Worm (Caenorhabditis elegans) whole organism, L4 larva: ENCODE data around the gene srm-4.
A peak's percentile ranks its signal among the peaks of the same experiment; 100 is the strongest.

ENCODE experiments used
- F37D6.2 ChIP-seq: sonication (generic microtip); optimal IDR thresholded peaks from 2 replicates; lab custom pipeline; 2016; ENCODE audit warnings: mild to moderate bottlenecking, missing genetic modification characterization, missing compliant biosample characterization
- F49E8.2 ChIP-seq: sonication (generic microtip); optimal IDR thresholded peaks from 2 replicates; lab custom pipeline; 2016; ENCODE audit warnings: missing compliant biosample characterization, mild to moderate bottlenecking, missing genetic modification characterization, borderline replicate concordance
- Y105C5A.15 ChIP-seq: fragments of 200-800 bp; sonication (Bioruptor generic); IDR thresholded peaks from 2 replicates; pipeline ENCODE4 v1.3.6; 2022; ENCODE audit warnings: missing genetic modification characterization, missing compliant biosample characterization
- Y48G9A.11 ChIP-seq: fragments of 200-800 bp; sonication (Bioruptor generic); IDR thresholded peaks from 2 replicates; pipeline ENCODE4 v1.3.6; 2022; ENCODE audit warnings: missing genetic modification reagents, missing genetic modification characterization, missing compliant biosample characterization
- Y75B8A.6 ChIP-seq: fragments of 200-800 bp; sonication (Bioruptor generic); IDR thresholded peaks from 2 replicates; pipeline ENCODE4 v1.3.6; 2022; ENCODE audit warnings: missing genetic modification reagents, missing genetic modification characterization, missing compliant biosample characterization
- ZK337.2 ChIP-seq: fragments of 200-800 bp; sonication (Bioruptor generic); IDR thresholded peaks from 2 replicates; pipeline ENCODE4 v1.3.6; 2022; ENCODE audit warnings: missing genetic modification reagents, missing genetic modification characterization, missing compliant biosample characterization
- aly-2 ChIP-seq: sonication (generic microtip); optimal IDR thresholded peaks from 2 replicates; lab custom pipeline; 2018; ENCODE audit warnings: missing biosample characterization, missing genetic modification characterization
- ama-1 ChIP-seq: fragments of 150-350 bp; optimal IDR thresholded peaks from 2 replicates; lab custom pipeline; 2014; ENCODE audit warnings: inconsistent platforms, mixed read lengths
- ceh-28 ChIP-seq: fragments of 150-350 bp; optimal IDR thresholded peaks from 2 replicates; lab custom pipeline; 2014; ENCODE audit warnings: missing biosample characterization, missing genetic modification reagents, missing genetic modification characterization
- ceh-44 ChIP-seq: fragments of 200-800 bp; sonication (Bioruptor generic); IDR thresholded peaks from 2 replicates; pipeline ENCODE4 v1.3.6; 2022; ENCODE audit warnings: missing genetic modification reagents, missing genetic modification characterization, missing compliant biosample characterization
- ceh-62 ChIP-seq: sonication (generic microtip); optimal IDR thresholded peaks from 2 replicates; lab custom pipeline; 2017; ENCODE audit warnings: missing biosample characterization, missing genetic modification characterization
- ces-1 ChIP-seq: fragments of 150-350 bp; sonication (generic microtip); optimal IDR thresholded peaks from 4 replicates; lab custom pipeline; 2014; ENCODE audit warnings: missing biosample characterization, missing genetic modification reagents, missing genetic modification characterization
- ctbp-1 ChIP-seq: fragments of 200-800 bp; sonication (Bioruptor generic); IDR thresholded peaks from 2 replicates; pipeline ENCODE4 v1.3.6; 2022; ENCODE audit warnings: missing genetic modification reagents, missing genetic modification characterization, missing compliant biosample characterization
- dmd-6 ChIP-seq: fragments of 200-800 bp; sonication (Bioruptor generic); IDR thresholded peaks from 2 replicates; pipeline ENCODE4 v1.3.6; 2022; ENCODE audit warnings: missing genetic modification reagents, missing genetic modification characterization, missing compliant biosample characterization
- dmd-9 ChIP-seq: fragments of 200-800 bp; sonication (Bioruptor generic); IDR thresholded peaks from 2 replicates; pipeline ENCODE4 v1.3.6; 2022; ENCODE audit warnings: missing genetic modification reagents, missing genetic modification characterization, missing compliant biosample characterization
- dve-1 ChIP-seq: sonication (generic microtip); optimal IDR thresholded peaks from 2 replicates; lab custom pipeline; 2017; ENCODE audit warnings: antibody characterized with exemption, mild to moderate bottlenecking, missing genetic modification characterization, missing compliant biosample characterization; ENCODE audit not compliant: insufficient read depth
- hlh-30 ChIP-seq: sonication (generic microtip); optimal IDR thresholded peaks from 2 replicates; lab custom pipeline; 2017; ENCODE audit warnings: antibody characterized with exemption, mild to moderate bottlenecking, missing genetic modification characterization, missing compliant biosample characterization; ENCODE audit not compliant: insufficient read depth
- hmg-1.1 ChIP-seq: fragments of 200-800 bp; sonication (Bioruptor generic); IDR thresholded peaks from 2 replicates; pipeline ENCODE4 v1.3.6; 2022; ENCODE audit warnings: missing genetic modification reagents, missing genetic modification characterization, missing compliant biosample characterization
- jun-1 ChIP-seq: fragments of 150-350 bp; optimal IDR thresholded peaks from 2 replicates; lab custom pipeline; 2014; ENCODE audit warnings: missing biosample characterization, missing genetic modification reagents, missing genetic modification characterization
- lim-7 ChIP-seq: fragments of 200-800 bp; sonication (Bioruptor generic); IDR thresholded peaks from 2 replicates; pipeline ENCODE4 v1.3.6; 2022; ENCODE audit warnings: missing genetic modification characterization, missing compliant biosample characterization
- lin-13 ChIP-seq: fragments of 150-350 bp; optimal IDR thresholded peaks from 2 replicates; lab custom pipeline; 2014; ENCODE audit warnings: missing biosample characterization, missing genetic modification reagents, missing genetic modification characterization
- lin-29 ChIP-seq: fragments of 200-800 bp; sonication (Bioruptor generic); IDR thresholded peaks from 2 replicates; pipeline ENCODE4 v1.3.6; 2022; ENCODE audit warnings: missing genetic modification reagents, missing genetic modification characterization, missing compliant biosample characterization
- lir-3 ChIP-seq: sonication (generic microtip); optimal IDR thresholded peaks from 2 replicates; lab custom pipeline; 2016; ENCODE audit warnings: mild to moderate bottlenecking, missing genetic modification characterization, missing compliant biosample characterization
- lsy-2 ChIP-seq, 2 experiments: fragments of 150-350 bp in 1 of 2; sonication (generic microtip) in 1 of 2; optimal IDR thresholded peaks; 2 replicates each; lab custom pipeline; 2014 to 2017; ENCODE audit warnings: missing biosample characterization in 2 of 2, missing genetic modification characterization in 2 of 2
- madf-5 ChIP-seq, 2 experiments: fragments of 200-800 bp; sonication (Bioruptor generic); IDR thresholded peaks; 2 replicates each; pipeline ENCODE4 v1.3.6; 2022; ENCODE audit warnings: missing compliant biosample characterization in 2 of 2, missing genetic modification characterization in 2 of 2
- mdl-1 ChIP-seq, 2 experiments: fragments of 150-350 bp in 1 of 2; sonication (generic microtip) in 1 of 2; optimal IDR thresholded peaks; 2 replicates each; lab custom pipeline; 2014 to 2017; ENCODE audit warnings: missing biosample characterization in 2 of 2, missing genetic modification characterization in 2 of 2
- mxl-2 ChIP-seq: fragments of 200-800 bp; sonication (Bioruptor generic); conservative IDR thresholded peaks from 2 replicates; pipeline ENCODE4 v1.3.6; 2022; ENCODE audit warnings: missing genetic modification reagents, missing genetic modification characterization, missing compliant biosample characterization
- mxl-3 ChIP-seq: fragments of 200-800 bp; sonication (Bioruptor generic); optimal IDR thresholded peaks from 2 replicates; lab custom pipeline; 2018; ENCODE audit warnings: mild to moderate bottlenecking, missing genetic modification characterization, missing compliant biosample characterization
- nhr-102 ChIP-seq: sonication (generic microtip); optimal IDR thresholded peaks from 2 replicates; lab custom pipeline; 2016; ENCODE audit warnings: mild to moderate bottlenecking, missing genetic modification characterization, moderate library complexity, missing compliant biosample characterization
- nhr-25 ChIP-seq: sonication (generic microtip); optimal IDR thresholded peaks from 2 replicates; lab custom pipeline; 2017; ENCODE audit warnings: missing genetic modification characterization, mild to moderate bottlenecking, missing compliant biosample characterization, antibody characterized with exemption, moderate library complexity, borderline replicate concordance; ENCODE audit not compliant: insufficient read depth
- nhr-76 ChIP-seq: fragments of 150-350 bp; optimal IDR thresholded peaks from 2 replicates; lab custom pipeline; 2014; ENCODE audit warnings: missing biosample characterization, missing genetic modification characterization
- pha-4 ChIP-seq, 2 experiments: fragments of 150-350 bp in 1 of 2; fragments of 200-800 bp in 1 of 2; sonication (Bioruptor generic) in 1 of 2; IDR thresholded peaks in 1 of 2; optimal IDR thresholded peaks in 1 of 2; 2 replicates each; pipeline versions ENCODE4 v1.3.6 to Lab custom; 2014 to 2022; ENCODE audit warnings: missing genetic modification characterization in 2 of 2, missing genetic modification reagents in 2 of 2, missing biosample characterization in 1 of 2, missing compliant biosample characterization in 1 of 2
- set-16 ChIP-seq: fragments of 200-800 bp; sonication (Bioruptor generic); IDR thresholded peaks from 2 replicates; pipeline ENCODE4 v1.3.6; 2022; ENCODE audit warnings: missing genetic modification reagents, missing genetic modification characterization, missing compliant biosample characterization
- spr-1 ChIP-seq: sonication (generic microtip); optimal IDR thresholded peaks from 2 replicates; lab custom pipeline; 2016; ENCODE audit warnings: mild to moderate bottlenecking, missing genetic modification characterization, missing compliant biosample characterization
- spr-3 ChIP-seq: fragments of 200-800 bp; sonication (Bioruptor generic); optimal IDR thresholded peaks from 2 replicates; lab custom pipeline; 2018; ENCODE audit warnings: mild to moderate bottlenecking, missing genetic modification characterization, missing compliant biosample characterization
- tag-97 ChIP-seq: fragments of 200-800 bp; sonication (Bioruptor generic); IDR thresholded peaks from 2 replicates; pipeline ENCODE4 v1.3.6; 2022; ENCODE audit warnings: missing genetic modification characterization, missing compliant biosample characterization
- unc-39 ChIP-seq: sonication (generic microtip); optimal IDR thresholded peaks from 2 replicates; lab custom pipeline; 2017; ENCODE audit warnings: missing biosample characterization, missing genetic modification characterization
- unc-62 ChIP-seq, 3 experiments: fragments of 150-350 bp in 1 of 3; sonication (generic microtip); optimal IDR thresholded peaks in 2 of 3; peaks in 1 of 3; 1 replicate in 1 of 3; 2 replicates in 2 of 3; lab custom pipeline; 2014 to 2017; ENCODE audit warnings: missing biosample characterization in 3 of 3, missing genetic modification characterization in 3 of 3, missing genetic modification reagents in 3 of 3, missing genotype in 1 of 3
- zip-11 ChIP-seq: fragments of 200-800 bp; sonication (Bioruptor generic); IDR thresholded peaks from 2 replicates; pipeline ENCODE4 v1.3.6; 2022; ENCODE audit warnings: missing genetic modification characterization, missing compliant biosample characterization

Gene srm-4

ce11 chrV:14331477-14331876 lies 1.7 kb upstream of the srm-4 start, which contains the start of gene F47B8.8:
Gene F47B8.8, plus strand, starts transcription at chrV:14331733.
- peak in 1 of 2 experiments; percentile 13 for TF ChIP-seq mdl-1 (tag; optimal IDR thresholded peaks at IDR 0.05; lab: Kevin White, UChicago)
- TF ChIP-seq pha-4 (GFP tag; IDR thresholded peaks at IDR 0.05; lab: Robert Waterston, UW) = no peak
- TF ChIP-seq pha-4 (tag; optimal IDR thresholded peaks at IDR 0.05; lab: Kevin White, UChicago) = no peak

ce11 chrV:14334901-14335300 lies 1.7 kb downstream of the srm-4 start, which contains the start of gene srm-5:
Gene srm-5, plus strand, starts transcription at chrV:14335201.
- TF ChIP-seq mxl-3 (GFP tag; lab: Kevin White, UChicago) (no peak), ceh-44 (GFP tag; lab: Robert Waterston, UW) (no peak), nhr-76 (tag; lab: Kevin White, UChicago) (no peak), lin-29 (GFP tag; lab: Robert Waterston, UW) (no peak)

DNA sequence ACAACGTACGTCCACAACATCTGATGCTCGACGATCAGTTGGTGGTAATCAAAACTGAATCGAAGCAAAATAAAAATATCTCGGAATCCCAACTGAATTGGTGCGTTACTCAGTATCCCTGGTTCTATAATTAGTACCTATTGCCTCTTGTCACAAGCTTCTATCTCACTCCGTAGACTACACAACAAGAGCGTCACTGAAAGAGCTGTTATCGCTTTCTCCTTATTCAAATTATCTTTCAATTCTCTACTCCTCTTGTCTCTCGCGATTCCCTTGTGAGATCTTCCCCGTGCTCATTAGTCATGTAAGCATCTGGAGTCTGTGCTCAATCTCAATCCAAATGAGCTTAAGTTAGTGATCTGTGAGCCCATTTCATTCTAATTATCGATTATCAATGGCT lies 3.4 kb downstream of the srm-4 start, which contains the start of gene srm-6:
srm-6 (plus strand) TSS at position 301 of the 400 bp plus-strand sequence.
- TF ChIP-seq Y48G9A.11 (GFP tag; lab: Robert Waterston, UW) (no peak), lsy-2 (tag; optimal IDR thresholded peaks at IDR 0.05; lab: Kevin White, UChicago) (no peak), lin-13 (GFP tag; lab: Kevin White, UChicago) (no peak), ZK337.2 (no peak), mdl-1 (tag; optimal IDR thresholded peaks at IDR 0.05; lab: Kevin White, UChicago) (no peak), madf-5 (GFP tag; IDR thresholded peaks at IDR 0.05; lab: Robert Waterston, UW) (no peak), nhr-76 (tag; lab: Kevin White, UChicago) (no peak), unc-62 (GFP tag; optimal IDR thresholded peaks at IDR 0.05 in 1 of 2; lab: Kevin White, UChicago) (no peak), unc-62 (tag; optimal IDR thresholded peaks at IDR 0.05; lab: Kevin White, UChicago) (no peak), ama-1 (lab: Kevin White, UChicago) (no peak), lir-3 (tag; lab: Kevin White, UChicago) (no peak), hmg-1.1 (GFP tag; lab: Robert Waterston, UW) (no peak), ces-1 (GFP tag; lab: Kevin White, UChicago) (no peak), hlh-30 (tag; lab: Kevin White, UChicago) (no peak), Y105C5A.15 (no peak), F37D6.2 (no peak)

- TF ChIP-seq ceh-62 (tag; lab: Kevin White, UChicago) (no peak), unc-62 (GFP tag; optimal IDR thresholded peaks at IDR 0.05 in 1 of 2; lab: Kevin White, UChicago) (peak in 1 of 2 experiments; percentile 79), unc-62 (tag; optimal IDR thresholded peaks at IDR 0.05; lab: Kevin White, UChicago) (no peak)
Observed at ce11 chrV:14341672-14342071, 8.5 kb downstream of the srm-4 start, which contains the start of gene F47B8.10. Gene F47B8.10, plus strand, starts transcription at chrV:14341972.

- TF ChIP-seq F37D6.2 = no peak
- no peak for TF ChIP-seq lir-3 (tag; lab: Kevin White, UChicago)
- no peak for TF ChIP-seq unc-39 (tag; lab: Kevin White, UChicago)
- no peak for TF ChIP-seq zip-11 (GFP tag; lab: Robert Waterston, UW)
- TF ChIP-seq jun-1 (tag; lab: Kevin White, UChicago) = no peak
- TF ChIP-seq spr-3 (GFP tag; lab: Kevin White, UChicago) = no peak
- peak; percentile 97 for TF ChIP-seq dve-1 (tag; lab: Kevin White, UChicago)
- TF ChIP-seq lim-7 = no peak
- peak; percentile 81 for TF ChIP-seq dmd-9
- TF ChIP-seq F49E8.2 = peak; percentile 63
- TF ChIP-seq tag-97 = no peak
- TF ChIP-seq dmd-6 (GFP tag; lab: Robert Waterston, UW) = peak; percentile 73
- TF ChIP-seq ceh-28 (tag; lab: Kevin White, UChicago) = no peak
- TF ChIP-seq Y75B8A.6 (GFP tag; lab: Robert Waterston, UW) = no peak
- TF ChIP-seq spr-1 (tag; lab: Kevin White, UChicago) = peak; percentile 76
- no peak for TF ChIP-seq madf-5 (GFP tag; IDR thresholded peaks at IDR 0.05; lab: Robert Waterston, UW)
- no peak for TF ChIP-seq mxl-2 (GFP tag; lab: Robert Waterston, UW)
- TF ChIP-seq ama-1 (lab: Kevin White, UChicago) = no peak
- peak; percentile 77 for TF ChIP-seq ctbp-1
- TF ChIP-seq nhr-25 (tag; lab: Kevin White, UChicago) = peak; percentile 15
- TF ChIP-seq lin-29 (GFP tag; lab: Robert Waterston, UW) = 0 out of 2 replicates have a peak, but pooled peaks have one; percentile 18
- TF ChIP-seq mdl-1 (tag; optimal IDR thresholded peaks at IDR 0.05; lab: Kevin White, UChicago) = peak; percentile 35 to 57
- TF ChIP-seq set-16 (GFP tag; lab: Robert Waterston, UW) = no peak
- no peak for TF ChIP-seq nhr-102 (tag; lab: Kevin White, UChicago)
- no peak for TF ChIP-seq aly-2 (tag; lab: Kevin White, UChicago)
Observed at ce11 chrV:14347234-14347826, 14.1 kb downstream of the srm-4 start, which contains the start of gene cept-2. Gene cept-2, plus strand, starts transcription at chrV:14347766.
